Fruit fly (Drosophila melanogaster) whole organism, prepupa: ENCODE data around the gene Wee1.

Experiments
- Blimp-1 ChIP-seq: fragments of 200-800 bp; sonication (Bioruptor generic); optimal IDR thresholded peaks from 3 replicates; lab custom pipeline; 2017; ENCODE audit warnings: missing biosample characterization, missing genetic modification characterization, mild to moderate bottlenecking, moderate library complexity, missing genetic modification reagents
- CG10631 ChIP-seq: fragments of 200-800 bp; sonication (Bioruptor generic); optimal IDR thresholded peaks from 2 replicates; lab custom pipeline; 2016; ENCODE audit warnings: missing biosample characterization, missing genetic modification characterization
- CG10669 ChIP-seq: fragments of 200-800 bp; sonication (Bioruptor generic); optimal IDR thresholded peaks from 3 replicates; lab custom pipeline; 2018; ENCODE audit warnings: missing biosample characterization, mild to moderate bottlenecking, missing genetic modification characterization, moderate library complexity
- CG11294 ChIP-seq: fragments of 200-800 bp; sonication (Bioruptor generic); IDR thresholded peaks from 2 replicates; pipeline ENCODE4 v1.3.6; 2022; ENCODE audit warnings: missing biosample characterization, missing genetic modification characterization
- CG11762 ChIP-seq: fragments of 200-800 bp; sonication (Bioruptor generic); optimal IDR thresholded peaks from 3 replicates; lab custom pipeline; 2016; ENCODE audit warnings: missing biosample characterization, missing genetic modification characterization; ENCODE audit not compliant: insufficient read depth
- CG11902 ChIP-seq: fragments of 200-800 bp; sonication (Bioruptor generic); optimal IDR thresholded peaks from 3 replicates; lab custom pipeline; 2016; ENCODE audit warnings: missing biosample characterization, missing genetic modification characterization
- CG15336 ChIP-seq: fragments of 200-800 bp; sonication (Bioruptor generic); IDR thresholded peaks from 2 replicates; pipeline ENCODE4 v1.3.6; 2022; ENCODE audit warnings: missing biosample characterization, missing genetic modification characterization
- CG31627 ChIP-seq: fragments of 200-800 bp; sonication (Bioruptor generic); optimal IDR thresholded peaks from 3 replicates; lab custom pipeline; 2016; ENCODE audit warnings: missing biosample characterization, missing genetic modification characterization
- CG3919 ChIP-seq: fragments of 200-800 bp; sonication (Bioruptor generic); optimal IDR thresholded peaks from 3 replicates; lab custom pipeline; 2016; ENCODE audit warnings: missing biosample characterization, missing genetic modification characterization
- CG4318 ChIP-seq: fragments of 200-800 bp; sonication (Bioruptor generic); optimal IDR thresholded peaks from 3 replicates; lab custom pipeline; 2017; ENCODE audit warnings: missing biosample characterization, mild to moderate bottlenecking, missing genetic modification characterization
- CG6163 ChIP-seq: fragments of 200-800 bp; sonication (Bioruptor generic); IDR thresholded peaks from 3 replicates; pipeline ENCODE4 v1.3.6; 2022; ENCODE audit warnings: missing biosample characterization, missing genetic modification characterization
- CG6276 ChIP-seq: fragments of 200-800 bp; sonication (Bioruptor generic); optimal IDR thresholded peaks from 2 replicates; lab custom pipeline; 2017; ENCODE audit warnings: missing biosample characterization, mild to moderate bottlenecking, missing genetic modification characterization
- CG6792 ChIP-seq: fragments of 200-800 bp; sonication (Bioruptor generic); optimal IDR thresholded peaks from 3 replicates; lab custom pipeline; 2016; ENCODE audit warnings: missing biosample characterization, missing genetic modification characterization
- CG6854 ChIP-seq: fragments of 200-800 bp; sonication (Bioruptor generic); optimal IDR thresholded peaks from 2 replicates; lab custom pipeline; 2017; ENCODE audit warnings: missing biosample characterization, mild to moderate bottlenecking, missing genetic modification characterization
- CG7368 ChIP-seq: fragments of 200-800 bp; sonication (Bioruptor generic); optimal IDR thresholded peaks from 3 replicates; lab custom pipeline; 2016; ENCODE audit warnings: missing biosample characterization, missing genetic modification characterization
- CG8319 ChIP-seq: fragments of 200-800 bp; sonication (Bioruptor generic); optimal IDR thresholded peaks from 3 replicates; lab custom pipeline; 2016; ENCODE audit warnings: missing biosample characterization, missing genetic modification characterization
- CG9139 ChIP-seq: fragments of 200-800 bp; sonication (Bioruptor generic); optimal IDR thresholded peaks from 3 replicates; lab custom pipeline; 2017; ENCODE audit warnings: missing biosample characterization, mild to moderate bottlenecking, missing genetic modification characterization
- Eip75B ChIP-seq: fragments of 200-800 bp; sonication (Bioruptor generic); optimal IDR thresholded peaks from 3 replicates; lab custom pipeline; 2016; ENCODE audit warnings: missing biosample characterization, missing genetic modification characterization
- Eip78C ChIP-seq: fragments of 200-800 bp; sonication (Bioruptor generic); peaks from one replicate; lab custom pipeline; 2016; ENCODE audit warnings: missing biosample characterization, missing genetic modification characterization
- Eip93F ChIP-seq: fragments of 200-800 bp; sonication (Bioruptor generic); optimal IDR thresholded peaks from 2 replicates; lab custom pipeline; 2016; ENCODE audit warnings: missing biosample characterization, mild to moderate bottlenecking, missing genetic modification characterization
- Ets21C ChIP-seq: fragments of 200-800 bp; sonication (Bioruptor generic); optimal IDR thresholded peaks from 3 replicates; lab custom pipeline; 2016; ENCODE audit warnings: missing biosample characterization, missing genetic modification characterization
- Ets96B ChIP-seq: fragments of 200-800 bp; optimal IDR thresholded peaks from 2 replicates; lab custom pipeline; 2019; ENCODE audit warnings: missing biosample characterization, mild to moderate bottlenecking, missing genetic modification characterization, moderate library complexity
- Gug ChIP-seq: fragments of 200-800 bp; sonication (Bioruptor generic); IDR thresholded peaks from 2 replicates; pipeline ENCODE4 v1.3.6; 2022; ENCODE audit warnings: missing biosample characterization, missing genetic modification characterization
- Hr38 ChIP-seq: sonication (Bioruptor generic); optimal IDR thresholded peaks from 2 replicates; lab custom pipeline; 2016; ENCODE audit warnings: missing biosample characterization, missing genetic modification characterization
- Hr4 ChIP-seq: fragments of 200-800 bp; sonication (Bioruptor generic); optimal IDR thresholded peaks from 3 replicates; lab custom pipeline; 2016; ENCODE audit warnings: missing biosample characterization, missing genetic modification characterization
- Lpt ChIP-seq: fragments of 200-800 bp; sonication (Bioruptor generic); optimal IDR thresholded peaks from 3 replicates; lab custom pipeline; 2016; ENCODE audit warnings: missing biosample characterization, missing genetic modification characterization
- OdsH ChIP-seq: fragments of 200-800 bp; sonication (Bioruptor generic); optimal IDR thresholded peaks from 3 replicates; lab custom pipeline; 2016; ENCODE audit warnings: missing biosample characterization, missing genetic modification characterization
- Smox ChIP-seq: fragments of 200-800 bp; sonication (Bioruptor generic); optimal IDR thresholded peaks from 3 replicates; lab custom pipeline; 2016; ENCODE audit warnings: missing biosample characterization, missing genetic modification characterization
- Sox15 ChIP-seq: fragments of 200-800 bp; sonication (Bioruptor generic); optimal IDR thresholded peaks from 3 replicates; lab custom pipeline; 2016; ENCODE audit warnings: missing biosample characterization, missing genetic modification characterization
- achi ChIP-seq: fragments of 200-800 bp; sonication (Bioruptor generic); optimal IDR thresholded peaks from 3 replicates; lab custom pipeline; 2016; ENCODE audit warnings: missing biosample characterization, missing genetic modification characterization
- acj6 ChIP-seq: fragments of 200-800 bp; sonication (Bioruptor generic); optimal IDR thresholded peaks from 3 replicates; lab custom pipeline; 2016; ENCODE audit warnings: missing biosample characterization, missing genetic modification characterization
- cyc ChIP-seq: fragments of 200-800 bp; sonication (Bioruptor generic); optimal IDR thresholded peaks from 3 replicates; lab custom pipeline; 2016; ENCODE audit warnings: missing biosample characterization, missing genetic modification characterization
- dsx ChIP-seq: fragments of 200-800 bp; optimal IDR thresholded peaks from 3 replicates; lab custom pipeline; 2019; ENCODE audit warnings: missing biosample characterization, mild to moderate bottlenecking, missing genetic modification characterization, moderate library complexity; ENCODE audit not compliant: poor library complexity, severe bottlenecking
- eg ChIP-seq: fragments of 200-800 bp; sonication (Bioruptor generic); IDR thresholded peaks from 3 replicates; pipeline ENCODE4 v1.3.6; 2022; ENCODE audit warnings: missing biosample characterization, missing genetic modification characterization
- esn ChIP-seq: fragments of 200-800 bp; sonication (Bioruptor generic); optimal IDR thresholded peaks from 2 replicates; lab custom pipeline; 2016; ENCODE audit warnings: missing biosample characterization, mild to moderate bottlenecking, missing genetic modification characterization, moderate library complexity
- fd59A ChIP-seq: fragments of 200-800 bp; sonication (Bioruptor generic); optimal IDR thresholded peaks from 2 replicates; lab custom pipeline; 2017; ENCODE audit warnings: missing biosample characterization, mild to moderate bottlenecking, missing genetic modification characterization, missing genetic modification reagents
- fd85E ChIP-seq: fragments of 200-800 bp; sonication (Bioruptor generic); optimal IDR thresholded peaks from 3 replicates; lab custom pipeline; 2016; ENCODE audit warnings: missing biosample characterization, missing genetic modification characterization
- fkh ChIP-seq: fragments of 200-800 bp; sonication (Bioruptor generic); optimal IDR thresholded peaks from 3 replicates; lab custom pipeline; 2017; ENCODE audit warnings: missing biosample characterization, mild to moderate bottlenecking, missing genetic modification characterization, moderate library complexity
- lz ChIP-seq: fragments of 200-800 bp; sonication (Bioruptor generic); optimal IDR thresholded peaks from 3 replicates; lab custom pipeline; 2016; ENCODE audit warnings: missing biosample characterization, missing genetic modification characterization
- net ChIP-seq: fragments of 200-800 bp; sonication (Bioruptor generic); optimal IDR thresholded peaks from 3 replicates; lab custom pipeline; 2016; ENCODE audit warnings: missing biosample characterization, missing genetic modification characterization
- pdm3 ChIP-seq: fragments of 200-800 bp; sonication (Bioruptor generic); optimal IDR thresholded peaks from 3 replicates; lab custom pipeline; 2016; ENCODE audit warnings: missing biosample characterization, missing genetic modification characterization
- salr ChIP-seq, 2 experiments: fragments of 200-800 bp; sonication (Bioruptor generic); optimal IDR thresholded peaks; 3 replicates each; lab custom pipeline; 2016 to 2018; ENCODE audit warnings: missing biosample characterization in 2 of 2, missing genetic modification characterization in 2 of 2, mild to moderate bottlenecking in 1 of 2
- spab ChIP-seq: fragments of 200-800 bp; sonication (Bioruptor generic); optimal IDR thresholded peaks from 2 replicates; lab custom pipeline; 2017; ENCODE audit warnings: missing biosample characterization, mild to moderate bottlenecking, missing genetic modification characterization, missing genetic modification reagents
- ss ChIP-seq, 2 experiments: fragments of 200-800 bp; sonication (Bioruptor generic); optimal IDR thresholded peaks; 2 replicates in 1 of 2; 3 replicates in 1 of 2; lab custom pipeline; 2017 to 2018; ENCODE audit warnings: mild to moderate bottlenecking in 2 of 2, missing biosample characterization in 2 of 2, missing genetic modification characterization in 2 of 2, moderate library complexity in 1 of 2
- svp ChIP-seq: fragments of 200-800 bp; sonication (Bioruptor generic); peaks from one replicate; lab custom pipeline; 2016; ENCODE audit warnings: missing biosample characterization, missing genetic modification characterization
- topi ChIP-seq: fragments of 200-800 bp; sonication (Bioruptor generic); optimal IDR thresholded peaks from 3 replicates; lab custom pipeline; 2016; ENCODE audit warnings: missing biosample characterization, missing genetic modification characterization

Wee1 gene

dm6 chr2L:6925114-6925513 lies 11.2 kb upstream of the Wee1 start:
- TF ChIP-seq Ets96B (tag; lab: Kevin White, UChicago), result no peak
- TF ChIP-seq Ets21C (GFP tag; lab: Kevin White, UChicago), result no peak
- no peak for TF ChIP-seq eg (GFP tag; lab: Robert Waterston, UW)
- no peak for TF ChIP-seq fkh (GFP tag; lab: Kevin White, UChicago)
- TF ChIP-seq fd85E (GFP tag; lab: Kevin White, UChicago), result no peak
- TF ChIP-seq CG6163 (GFP tag; lab: Robert Waterston, UW), result no peak
- no peak for TF ChIP-seq CG6792 (GFP tag; lab: Kevin White, UChicago)
- TF ChIP-seq CG10631 (GFP tag; lab: Kevin White, UChicago), result no peak
- TF ChIP-seq svp (GFP tag; lab: Kevin White, UChicago), result no peak
- no peak for TF ChIP-seq CG11902 (GFP tag; lab: Kevin White, UChicago)
- no peak for TF ChIP-seq CG3919 (GFP tag; lab: Kevin White, UChicago)
- no peak for TF ChIP-seq Eip75B (GFP tag; lab: Kevin White, UChicago)
- TF ChIP-seq Hr38 (GFP tag; lab: Kevin White, UChicago), result no peak
- TF ChIP-seq Hr4, result no peak
- TF ChIP-seq Gug (GFP tag; lab: Robert Waterston, UW), result no peak
- TF ChIP-seq, all 60 proteins: peak for 0

- TF ChIP-seq CG15336 (GFP tag; lab: Robert Waterston, UW) (peak; percentile 92), fkh (GFP tag; lab: Kevin White, UChicago) (no peak), fd85E (GFP tag; lab: Kevin White, UChicago) (no peak), Hr4 (peak; percentile 92), Eip75B (GFP tag; lab: Kevin White, UChicago) (no peak), cyc (peak; percentile 69), Ets21C (GFP tag; lab: Kevin White, UChicago) (peak; percentile 69), CG10631 (GFP tag; lab: Kevin White, UChicago) (peak; percentile 85), CG7368 (GFP tag; lab: Kevin White, UChicago) (peak; percentile 71), dsx (GFP tag; lab: Kevin White, UChicago) (peak; percentile 78), Hr38 (GFP tag; lab: Kevin White, UChicago) (peak; percentile 41), lz (GFP tag; lab: Kevin White, UChicago) (peak; percentile 78), CG10669 (peak; percentile 80), salr (GFP tag; optimal IDR thresholded peaks at IDR 0.05; lab: Kevin White, UChicago) (peak; percentile 64 to 77), CG11294 (no peak; the same call in 1 of the 2 replicates), CG6792 (GFP tag; lab: Kevin White, UChicago) (peak; percentile 81), CG9139 (GFP tag; lab: Kevin White, UChicago) (peak; percentile 51), Eip78C (GFP tag; lab: Kevin White, UChicago) (peak; percentile 97), ss (GFP tag; optimal IDR thresholded peaks at IDR 0.05; lab: Kevin White, UChicago) (peak in 1 of 2 experiments; percentile 58), fd59A (GFP tag; lab: Kevin White, UChicago) (no peak), topi (peak; percentile 81), CG6276 (GFP tag; lab: Kevin White, UChicago) (no peak), achi (GFP tag; lab: Kevin White, UChicago) (peak; percentile 84), Lpt (peak; percentile 70), eg (GFP tag; lab: Robert Waterston, UW) (no peak; the same call in 2 of the 3 replicates), Gug (GFP tag; lab: Robert Waterston, UW) (peak; percentile 78), Eip93F (GFP tag; lab: Kevin White, UChicago) (no peak), svp (GFP tag; lab: Kevin White, UChicago) (no peak), Smox (no peak), CG31627 (GFP tag; lab: Kevin White, UChicago) (peak; percentile 80), Ets96B (tag; lab: Kevin White, UChicago) (peak; percentile 83), Sox15 (GFP tag; lab: Kevin White, UChicago) (peak; percentile 48), CG6854 (GFP tag; lab: Kevin White, UChicago) (peak; percentile 62), CG4318 (GFP tag; lab: Kevin White, UChicago) (peak; percentile 74), pdm3 (GFP tag; lab: Kevin White, UChicago) (peak; percentile 87), spab (GFP tag; lab: Kevin White, UChicago) (no peak), OdsH (GFP tag; lab: Kevin White, UChicago) (peak; percentile 83), Blimp-1 (GFP tag; lab: Kevin White, UChicago) (peak; percentile 75), CG11762 (GFP tag; lab: Kevin White, UChicago) (peak; percentile 88), esn (GFP tag; lab: Kevin White, UChicago) (peak; percentile 83), net (no peak), CG8319 (GFP tag; lab: Kevin White, UChicago) (peak; percentile 49), acj6 (GFP tag; lab: Kevin White, UChicago) (peak; percentile 83)
Observed at dm6 chr2L:6922091-6922753, 8.3 kb upstream of the Wee1 start.
